Worm (Caenorhabditis elegans) whole organism, L3 larva: ENCODE measurements around the gene Y41G9A.5.

ENCODE experiments used
- R02D3.7 ChIP-seq: fragments of 150-350 bp; optimal IDR thresholded peaks from 2 replicates; lab custom pipeline; 2014; ENCODE audit warnings: missing biosample characterization, missing genetic modification characterization
- ama-1 ChIP-seq: fragments of 150-350 bp; optimal IDR thresholded peaks from 2 replicates; lab custom pipeline; 2018
- ceh-16 ChIP-seq: sonication (generic microtip); optimal IDR thresholded peaks from 2 replicates; lab custom pipeline; 2017; ENCODE audit warnings: missing biosample characterization, missing genetic modification characterization
- ceh-9 ChIP-seq: sonication (generic microtip); optimal IDR thresholded peaks from 2 replicates; lab custom pipeline; 2018; ENCODE audit warnings: missing biosample characterization, missing genetic modification characterization
- elt-3 ChIP-seq, 3 experiments: fragments of 150-350 bp in 1 of 3; sonication (generic microtip) in 2 of 3; optimal IDR thresholded peaks; 2 replicates in 2 of 3; 4 replicates in 1 of 3; lab custom pipeline; 2014 to 2017; ENCODE audit warnings: missing biosample characterization in 3 of 3, missing genetic modification characterization in 3 of 3
- fkh-10 ChIP-seq: sonication (generic microtip); optimal IDR thresholded peaks from 2 replicates; lab custom pipeline; 2017; ENCODE audit warnings: missing biosample characterization, missing genetic modification reagents, missing genetic modification characterization
- lsy-12 ChIP-seq: sonication (generic microtip); optimal IDR thresholded peaks from 2 replicates; lab custom pipeline; 2016; ENCODE audit warnings: mild to moderate bottlenecking, missing genetic modification characterization, missing compliant biosample characterization
- nhr-12 ChIP-seq: fragments of 150-350 bp; optimal IDR thresholded peaks from 2 replicates; lab custom pipeline; 2014; ENCODE audit warnings: missing biosample characterization, missing genetic modification characterization
- nhr-28 ChIP-seq: fragments of 150-350 bp; optimal IDR thresholded peaks from 2 replicates; lab custom pipeline; 2014; ENCODE audit warnings: missing biosample characterization, missing genetic modification characterization
- nhr-76 ChIP-seq: fragments of 150-350 bp; sonication (generic microtip); optimal IDR thresholded peaks from 5 replicates; lab custom pipeline; 2014; ENCODE audit warnings: missing biosample characterization, missing genetic modification characterization
- nhr-77 ChIP-seq: fragments of 150-350 bp; optimal IDR thresholded peaks from 2 replicates; lab custom pipeline; 2014; ENCODE audit warnings: missing biosample characterization, missing genetic modification characterization
- ztf-11 ChIP-seq: fragments of 150-350 bp; optimal IDR thresholded peaks from 2 replicates; lab custom pipeline; 2014; ENCODE audit warnings: missing biosample characterization, missing genetic modification characterization

- TF ChIP-seq ceh-16 (tag; lab: Kevin White, UChicago) (no peak), R02D3.7 (tag; lab: Kevin White, UChicago) (no peak), nhr-12 (tag; lab: Kevin White, UChicago) (no peak), fkh-10 (no peak), elt-3 (tag; optimal IDR thresholded peaks at IDR 0.05; lab: Kevin White, UChicago) (no peak), nhr-28 (tag; lab: Kevin White, UChicago) (no peak), ztf-11 (no peak), ama-1 (lab: Kevin White, UChicago) (no peak), ceh-9 (no peak), nhr-77 (tag; lab: Kevin White, UChicago) (no peak), nhr-76 (tag; lab: Kevin White, UChicago) (no peak), lsy-12 (tag; lab: Kevin White, UChicago) (no peak)
Observed at ce11 chrX:2981715-2982114, 35.2 kb downstream of the Y41G9A.5 start, which contains the start of gene nspg-5.
